Fruit fly (Drosophila melanogaster) whole organism, embryonic: ENCODE measurements around the gene CG43407.

Experiments
- ATbp ChIP-seq: fragments of 200-800 bp; sonication (Bioruptor generic); optimal IDR thresholded peaks from 2 replicates; lab custom pipeline; 2017; ENCODE audit warnings: missing biosample characterization, mild to moderate bottlenecking, missing genetic modification characterization, missing genetic modification reagents
- B-H2 ChIP-seq: fragments of 200-800 bp; sonication (Bioruptor generic); optimal IDR thresholded peaks from 2 replicates; lab custom pipeline; 2018; ENCODE audit warnings: missing biosample characterization, mild to moderate bottlenecking, missing genetic modification characterization
- CG10366 ChIP-seq: fragments of 200-800 bp; sonication (Bioruptor generic); IDR thresholded peaks from 2 replicates; pipeline ENCODE4 v1.3.6; 2022; ENCODE audit warnings: missing biosample characterization, missing genetic modification characterization
- CG13123 ChIP-seq: fragments of 200-800 bp; sonication (Bioruptor generic); optimal IDR thresholded peaks from 2 replicates; lab custom pipeline; 2016; ENCODE audit warnings: missing biosample characterization, missing genetic modification characterization
- CG14441 ChIP-seq: fragments of 200-800 bp; sonication (Bioruptor generic); IDR thresholded peaks from 2 replicates; pipeline ENCODE4 v1.3.6; 2022; ENCODE audit warnings: missing biosample characterization, missing genetic modification characterization
- CG15696 ChIP-seq: fragments of 200-800 bp; sonication (Bioruptor generic); optimal IDR thresholded peaks from 2 replicates; lab custom pipeline; 2019; ENCODE audit warnings: missing biosample characterization, mild to moderate bottlenecking, missing genetic modification characterization, moderate library complexity
- CG16863 ChIP-seq: fragments of 200-800 bp; sonication (Bioruptor generic); optimal IDR thresholded peaks from 3 replicates; lab custom pipeline; 2016; ENCODE audit warnings: missing biosample characterization, missing genetic modification characterization
- CG32532 ChIP-seq: fragments of 200-800 bp; sonication (Bioruptor generic); IDR thresholded peaks from 2 replicates; pipeline ENCODE4 v1.3.6; 2022; ENCODE audit warnings: missing biosample characterization, missing genetic modification characterization
- CG3726 ChIP-seq: fragments of 200-800 bp; sonication (Bioruptor generic); IDR thresholded peaks from 3 replicates; pipeline ENCODE4, ENCODE4 v1.3.6; 2022; ENCODE audit warnings: missing biosample characterization, missing genetic modification characterization
- CG4328 ChIP-seq: fragments of 200-800 bp; sonication (Bioruptor generic); optimal IDR thresholded peaks from 3 replicates; lab custom pipeline; 2017; ENCODE audit warnings: missing biosample characterization, missing genetic modification reagents, missing genetic modification characterization
- CG4424 ChIP-seq: fragments of 200-800 bp; sonication (Bioruptor generic); optimal IDR thresholded peaks from 3 replicates; lab custom pipeline; 2016; ENCODE audit warnings: missing biosample characterization, missing genetic modification characterization
- CG4707 ChIP-seq: fragments of 200-800 bp; sonication (Bioruptor generic); optimal IDR thresholded peaks from 2 replicates; lab custom pipeline; 2018; ENCODE audit warnings: missing biosample characterization, mild to moderate bottlenecking, missing genetic modification characterization, moderate library complexity
- CG4820 ChIP-seq: fragments of 200-800 bp; sonication (Bioruptor generic); optimal IDR thresholded peaks from 3 replicates; lab custom pipeline; 2016; ENCODE audit warnings: missing biosample characterization, missing genetic modification characterization
- CG6765 ChIP-seq: fragments of 200-800 bp; sonication (Bioruptor generic); optimal IDR thresholded peaks from 3 replicates; lab custom pipeline; 2017; ENCODE audit warnings: missing biosample characterization, mild to moderate bottlenecking, missing genetic modification characterization
- CG7372 ChIP-seq: fragments of 200-800 bp; sonication (Bioruptor generic); IDR thresholded peaks from 2 replicates; pipeline ENCODE4 v1.3.6; 2022; ENCODE audit warnings: missing biosample characterization, missing genetic modification characterization
- CG9797 ChIP-seq: fragments of 200-800 bp; sonication (Bioruptor generic); optimal IDR thresholded peaks from 3 replicates; lab custom pipeline; 2018; ENCODE audit warnings: missing biosample characterization, mild to moderate bottlenecking, missing genetic modification characterization
- CG9876 ChIP-seq: fragments of 200-800 bp; sonication (Bioruptor generic); optimal IDR thresholded peaks from 2 replicates; lab custom pipeline; 2016; ENCODE audit warnings: missing biosample characterization, missing genetic modification characterization
- Chrac-16 ChIP-seq: fragments of 200-800 bp; sonication (Bioruptor generic); optimal IDR thresholded peaks from 3 replicates; lab custom pipeline; 2016; ENCODE audit warnings: missing biosample characterization, missing genetic modification characterization
- Dad ChIP-seq: fragments of 200-800 bp; sonication (Bioruptor generic); optimal IDR thresholded peaks from 3 replicates; lab custom pipeline; 2016; ENCODE audit warnings: missing biosample characterization, missing genetic modification characterization
- Dek ChIP-seq: fragments of 200-800 bp; sonication (Bioruptor generic); optimal IDR thresholded peaks from 3 replicates; lab custom pipeline; 2019; ENCODE audit warnings: missing biosample characterization, mild to moderate bottlenecking, missing genetic modification characterization, moderate library complexity
- Drgx ChIP-seq: fragments of 200-800 bp; sonication (Bioruptor generic); IDR thresholded peaks from 2 replicates; pipeline ENCODE4 v1.3.6; 2022; ENCODE audit warnings: missing biosample characterization, missing genetic modification characterization
- Fer1 ChIP-seq: fragments of 200-800 bp; sonication (Bioruptor generic); optimal IDR thresholded peaks from 2 replicates; lab custom pipeline; 2017; ENCODE audit warnings: missing biosample characterization, mild to moderate bottlenecking, missing genetic modification characterization
- H2.0 ChIP-seq: fragments of 200-800 bp; sonication (Bioruptor generic); IDR thresholded peaks from 2 replicates; pipeline ENCODE4 v1.3.6; 2022; ENCODE audit warnings: missing biosample characterization, missing genetic modification characterization
- HLH4C ChIP-seq: fragments of 200-800 bp; sonication (Bioruptor generic); IDR thresholded peaks from 3 replicates; pipeline ENCODE4 v1.3.6; 2022; ENCODE audit warnings: missing biosample characterization, missing genetic modification characterization; ENCODE audit not compliant: partially characterized antibody
- Jarid2 ChIP-seq: fragments of 200-800 bp; sonication (Bioruptor generic); optimal IDR thresholded peaks from 3 replicates; lab custom pipeline; 2017; ENCODE audit warnings: mild to moderate bottlenecking, missing biosample characterization, missing genetic modification reagents, missing genetic modification characterization
- NK7.1 ChIP-seq: fragments of 200-800 bp; sonication (Bioruptor generic); optimal IDR thresholded peaks from 3 replicates; lab custom pipeline; 2016; ENCODE audit warnings: missing biosample characterization, missing genetic modification characterization
- Opbp ChIP-seq: fragments of 200-800 bp; sonication (Bioruptor generic); IDR thresholded peaks from 3 replicates; pipeline ENCODE4 v1.3.6; 2022; ENCODE audit warnings: missing biosample characterization, missing genetic modification characterization; ENCODE audit not compliant: partially characterized antibody
- Sox100B ChIP-seq: fragments of 200-800 bp; sonication (Bioruptor generic); optimal IDR thresholded peaks from 3 replicates; lab custom pipeline; 2018; ENCODE audit warnings: missing biosample characterization, mild to moderate bottlenecking, missing genetic modification characterization
- Xbp1 ChIP-seq: fragments of 200-800 bp; sonication (Bioruptor generic); optimal IDR thresholded peaks from 3 replicates; lab custom pipeline; 2016; ENCODE audit warnings: missing biosample characterization, mild to moderate bottlenecking, missing genetic modification characterization
- br ChIP-seq: fragments of >200 bp; optimal IDR thresholded peaks from 2 replicates; lab custom pipeline; 2017
- ci ChIP-seq: fragments of 200-800 bp; sonication (Bioruptor generic); IDR thresholded peaks from 3 replicates; pipeline ENCODE4 v1.3.6; 2022; ENCODE audit warnings: missing biosample characterization, missing genetic modification characterization
- croc ChIP-seq: fragments of 200-800 bp; sonication (Bioruptor generic); conservative IDR thresholded peaks from 3 replicates; pipeline ENCODE4 v1.3.6; 2022; ENCODE audit warnings: missing biosample characterization, missing genetic modification characterization
- danr ChIP-seq: fragments of 200-800 bp; sonication (Bioruptor generic); IDR thresholded peaks from 2 replicates; pipeline ENCODE4 v1.3.6; 2022; ENCODE audit warnings: missing biosample characterization, missing genetic modification characterization
- dati ChIP-seq: fragments of 200-800 bp; sonication (Bioruptor generic); IDR thresholded peaks from 2 replicates; pipeline ENCODE4 v1.3.6; 2022; ENCODE audit warnings: missing biosample characterization, missing genetic modification characterization
- disco-r ChIP-seq: fragments of 200-800 bp; sonication (Bioruptor generic); optimal IDR thresholded peaks from 2 replicates; lab custom pipeline; 2016; ENCODE audit warnings: missing biosample characterization, missing genetic modification characterization
- gfzf ChIP-seq: fragments of 200-800 bp; sonication (Bioruptor generic); optimal IDR thresholded peaks from 2 replicates; lab custom pipeline; 2016; ENCODE audit warnings: missing biosample characterization, mild to moderate bottlenecking, missing genetic modification characterization, moderate library complexity
- grn ChIP-seq: fragments of 200-800 bp; sonication (Bioruptor generic); optimal IDR thresholded peaks from 3 replicates; lab custom pipeline; 2017; ENCODE audit warnings: missing biosample characterization, missing genetic modification characterization
- gsb ChIP-seq: fragments of 200-800 bp; sonication (Bioruptor generic); IDR thresholded peaks from 2 replicates; pipeline ENCODE4 v1.3.6; 2022; ENCODE audit warnings: missing biosample characterization, missing genetic modification characterization
- jing ChIP-seq: fragments of 200-800 bp; sonication (Bioruptor generic); optimal IDR thresholded peaks from 2 replicates; lab custom pipeline; 2018; ENCODE audit warnings: missing biosample characterization, mild to moderate bottlenecking, missing genetic modification characterization
- kah ChIP-seq: fragments of 200-800 bp; sonication (Bioruptor generic); optimal IDR thresholded peaks from 2 replicates; lab custom pipeline; 2018; ENCODE audit warnings: missing biosample characterization, mild to moderate bottlenecking, missing genetic modification characterization
- kni ChIP-seq: fragments of 200-800 bp; sonication (Bioruptor generic); optimal IDR thresholded peaks from 3 replicates; lab custom pipeline; 2017; ENCODE audit warnings: mild to moderate bottlenecking, missing biosample characterization, missing genetic modification reagents, missing genetic modification characterization
- nmo ChIP-seq: fragments of 200-800 bp; sonication (Bioruptor generic); optimal IDR thresholded peaks from 2 replicates; lab custom pipeline; 2018; ENCODE audit warnings: missing biosample characterization, mild to moderate bottlenecking, missing genetic modification characterization, moderate library complexity
- odd ChIP-seq: fragments of 200-800 bp; sonication (Bioruptor generic); optimal IDR thresholded peaks from 2 replicates; lab custom pipeline; 2017; ENCODE audit warnings: missing biosample characterization, mild to moderate bottlenecking, missing genetic modification characterization
- psq ChIP-seq: fragments of 200-800 bp; sonication (Bioruptor generic); optimal IDR thresholded peaks from 2 replicates; lab custom pipeline; 2017; ENCODE audit warnings: missing biosample characterization, missing genetic modification characterization
- ranshi ChIP-seq: fragments of 200-800 bp; sonication (Bioruptor generic); IDR thresholded peaks from 2 replicates; pipeline ENCODE4 v1.3.6; 2022; ENCODE audit warnings: missing biosample characterization, missing genetic modification characterization
- schlank ChIP-seq: fragments of 200-800 bp; sonication (Bioruptor generic); optimal IDR thresholded peaks from 2 replicates; lab custom pipeline; 2018; ENCODE audit warnings: missing biosample characterization, mild to moderate bottlenecking, missing genetic modification characterization
- sob ChIP-seq: fragments of 200-800 bp; sonication (Bioruptor generic); IDR thresholded peaks from 2 replicates; pipeline ENCODE4 v1.3.6; 2022; ENCODE audit warnings: missing biosample characterization, missing genetic modification characterization
- tin ChIP-seq: fragments of 200-800 bp; sonication (Bioruptor generic); optimal IDR thresholded peaks from 3 replicates; lab custom pipeline; 2016; ENCODE audit warnings: missing biosample characterization, missing genetic modification characterization
- tll ChIP-seq, 2 experiments: fragments of 200-800 bp in 1 of 2; fragments of >200 bp in 1 of 2; sonication (Bioruptor generic) in 1 of 2; optimal IDR thresholded peaks; 2 replicates each; lab custom pipeline; 2017 to 2019; ENCODE audit warnings: missing biosample characterization in 2 of 2, missing genetic modification characterization in 2 of 2, mild to moderate bottlenecking in 1 of 2, moderate library complexity in 1 of 2
- yki ChIP-seq: fragments of >200 bp; optimal IDR thresholded peaks from 3 replicates; lab custom pipeline; 2018
- zf30C ChIP-seq: fragments of 200-800 bp; sonication (Bioruptor generic); optimal IDR thresholded peaks from 3 replicates; lab custom pipeline; 2018; ENCODE audit warnings: missing biosample characterization, mild to moderate bottlenecking, missing genetic modification characterization
- zfh2 ChIP-seq: fragments of 200-800 bp; sonication (Bioruptor generic); optimal IDR thresholded peaks from 2 replicates; lab custom pipeline; 2016; ENCODE audit warnings: missing biosample characterization, missing genetic modification characterization

CG43407 gene

DNA sequence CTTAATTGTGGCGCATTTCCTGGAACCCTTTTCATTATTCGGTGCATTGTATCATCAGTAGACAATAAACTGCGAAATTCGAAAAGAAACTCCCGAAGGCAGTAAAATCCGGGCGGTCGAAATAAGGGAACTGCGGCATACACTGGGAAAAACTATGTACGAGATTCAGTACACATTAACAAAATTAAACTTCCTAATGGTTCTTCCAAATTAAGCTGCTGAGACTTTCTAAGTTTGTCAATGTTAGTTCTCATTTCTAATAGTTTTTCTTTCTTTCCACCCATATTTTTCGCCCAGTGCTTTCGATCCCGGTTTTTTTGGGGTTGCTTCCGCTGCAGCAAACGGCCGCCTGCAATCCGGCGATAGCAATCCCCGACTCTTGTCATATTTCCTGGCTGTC lies 28.4 kb downstream of the CG43407 start (continued):
- TF ChIP-seq CG4424 (peak; percentile 88), CG32532 (peak; percentile 74; the same call in 1 of the 2 replicates), Opbp (GFP tag; lab: Robert Waterston, UW) (no peak), schlank (tag; lab: Kevin White, UChicago) (no peak), kah (GFP tag; lab: Kevin White, UChicago) (peak; percentile 47), ATbp (GFP tag; lab: Kevin White, UChicago) (peak; percentile 53), dati (peak; percentile 66; the same call in 1 of the 2 replicates), Jarid2 (GFP tag; lab: Kevin White, UChicago) (no peak), disco-r (GFP tag; lab: Kevin White, UChicago) (peak; percentile 2), ci (GFP tag; lab: Robert Waterston, UW) (peak; percentile 92), CG16863 (peak; percentile 83), danr (GFP tag; lab: Robert Waterston, UW) (0 out of 2 replicates have a peak, but pooled peaks have one; percentile 24), Xbp1 (peak; percentile 78), psq (GFP tag; lab: Kevin White, UChicago) (peak; percentile 5), CG14441 (GFP tag; lab: Robert Waterston, UW) (peak; percentile 75), NK7.1 (GFP tag; lab: Kevin White, UChicago) (peak; percentile 61), tll (GFP tag; optimal IDR thresholded peaks at IDR 0.05; lab: Kevin White, UChicago) (no peak), nmo (GFP tag; lab: Kevin White, UChicago) (peak; percentile 82), ranshi (peak; percentile 48; the same call in 1 of the 2 replicates), odd (peak; percentile 60), jing (GFP tag; lab: Kevin White, UChicago) (peak; percentile 64), CG13123 (peak; percentile 23), gfzf (GFP tag; lab: Kevin White, UChicago) (no peak), H2.0 (GFP tag; lab: Robert Waterston, UW) (peak; percentile 79), CG6765 (no peak), B-H2 (GFP tag; lab: Kevin White, UChicago) (no peak), CG9797 (GFP tag; lab: Kevin White, UChicago) (no peak), CG4820 (GFP tag; lab: Kevin White, UChicago) (peak; percentile 89), CG3726 (GFP tag; lab: Robert Waterston, UW) (peak; percentile 66; the same call in 1 of the 3 replicates), br (lab: Kevin White, UChicago) (no peak), CG4328 (GFP tag; lab: Kevin White, UChicago) (peak; percentile 33), tin (GFP tag; lab: Kevin White, UChicago) (peak; percentile 77), sob (GFP tag; lab: Robert Waterston, UW) (peak; percentile 73), croc (GFP tag; lab: Robert Waterston, UW) (peak; percentile 79), CG10366 (peak; percentile 77), HLH4C (GFP tag; lab: Robert Waterston, UW) (no peak), grn (GFP tag; lab: Kevin White, UChicago) (peak; percentile 4), Dek (tag; lab: Kevin White, UChicago) (peak; percentile 11), CG9876 (GFP tag; lab: Kevin White, UChicago) (peak; percentile 56), Chrac-16 (peak; percentile 76), zf30C (GFP tag; lab: Kevin White, UChicago) (peak; percentile 84), Sox100B (GFP tag; lab: Kevin White, UChicago) (peak; percentile 62), kni (GFP tag; lab: Kevin White, UChicago) (no peak), CG4707 (peak; percentile 63), Dad (GFP tag; lab: Kevin White, UChicago) (peak; percentile 47), Drgx (GFP tag; lab: Robert Waterston, UW) (no peak), gsb (peak; percentile 45; the same call in 1 of the 2 replicates), CG15696 (tag; lab: Kevin White, UChicago) (peak; percentile 61), CG7372 (GFP tag; lab: Robert Waterston, UW) (0 out of 2 replicates have a peak, but pooled peaks have one; percentile 30), yki (lab: Kevin White, UChicago) (no peak), Fer1 (peak; percentile 65), zfh2 (GFP tag; lab: Kevin White, UChicago) (no peak)
